Fruit fly (Drosophila melanogaster) whole organism, embryonic: ENCODE data around the gene BuGZ.

Experiments used
- Ada2b ChIP-seq: fragments of 200-800 bp; sonication (Bioruptor generic); IDR thresholded peaks from 2 replicates; pipeline ENCODE4 v1.3.6; 2022; ENCODE audit warnings: missing biosample characterization, missing genetic modification characterization
- BtbVII ChIP-seq: fragments of 200-800 bp; sonication (Bioruptor generic); optimal IDR thresholded peaks from 3 replicates; lab custom pipeline; 2017; ENCODE audit warnings: missing biosample characterization, mild to moderate bottlenecking, missing genetic modification characterization
- CG10274 ChIP-seq: fragments of 200-800 bp; sonication (Bioruptor generic); optimal IDR thresholded peaks from 3 replicates; lab custom pipeline; 2017; ENCODE audit warnings: missing biosample characterization, mild to moderate bottlenecking, missing genetic modification characterization
- CG10654 ChIP-seq: fragments of 200-800 bp; sonication (Bioruptor generic); optimal IDR thresholded peaks from 2 replicates; lab custom pipeline; 2016; ENCODE audit warnings: missing biosample characterization, missing genetic modification characterization
- CG10979 ChIP-seq: fragments of 200-800 bp; sonication (Bioruptor generic); optimal IDR thresholded peaks from 2 replicates; lab custom pipeline; 2018; ENCODE audit warnings: missing biosample characterization, mild to moderate bottlenecking, missing genetic modification characterization, moderate library complexity
- CG1832 ChIP-seq: fragments of 200-800 bp; sonication (Bioruptor generic); optimal IDR thresholded peaks from 2 replicates; lab custom pipeline; 2017; ENCODE audit warnings: missing biosample characterization, mild to moderate bottlenecking, missing genetic modification characterization, inconsistent platforms
- CG18764 ChIP-seq: fragments of 200-800 bp; sonication (Bioruptor generic); optimal IDR thresholded peaks from 3 replicates; lab custom pipeline; 2016; ENCODE audit warnings: missing biosample characterization, missing genetic modification characterization
- CG4404 ChIP-seq: fragments of 200-800 bp; sonication (Bioruptor generic); IDR thresholded peaks from 2 replicates; pipeline ENCODE4 v1.3.6; 2022; ENCODE audit warnings: missing biosample characterization, missing genetic modification characterization
- CG4730 ChIP-seq: fragments of 200-800 bp; sonication (Bioruptor generic); IDR thresholded peaks from 2 replicates; pipeline ENCODE4 v1.3.6; 2022; ENCODE audit warnings: missing biosample characterization, missing genetic modification characterization
- CG7372 ChIP-seq: fragments of 200-800 bp; sonication (Bioruptor generic); IDR thresholded peaks from 2 replicates; pipeline ENCODE4 v1.3.6; 2022; ENCODE audit warnings: missing biosample characterization, missing genetic modification characterization
- CG7987 ChIP-seq: fragments of 200-800 bp; sonication (Bioruptor generic); optimal IDR thresholded peaks from 2 replicates; lab custom pipeline; 2018; ENCODE audit warnings: missing biosample characterization, mild to moderate bottlenecking, missing genetic modification characterization, moderate library complexity
- CG8765 ChIP-seq: fragments of 200-800 bp; sonication (Bioruptor generic); IDR thresholded peaks from 2 replicates; pipeline ENCODE4 v1.3.6; 2022; ENCODE audit warnings: missing biosample characterization, missing genetic modification characterization
- CG9437 ChIP-seq: fragments of 200-800 bp; sonication (Bioruptor generic); optimal IDR thresholded peaks from 2 replicates; lab custom pipeline; 2018; ENCODE audit warnings: missing biosample characterization, mild to moderate bottlenecking, missing genetic modification characterization
- CG9817 ChIP-seq: fragments of 200-800 bp; sonication (Bioruptor generic); optimal IDR thresholded peaks from 2 replicates; lab custom pipeline; 2018; ENCODE audit warnings: missing biosample characterization, mild to moderate bottlenecking, missing genetic modification characterization, moderate library complexity
- Deaf1 ChIP-seq: fragments of 200-800 bp; optimal IDR thresholded peaks from 3 replicates; lab custom pipeline; 2019; ENCODE audit warnings: missing biosample characterization, mild to moderate bottlenecking, missing genetic modification characterization, moderate library complexity
- E2f1 ChIP-seq: fragments of 200-800 bp; sonication (Bioruptor generic); IDR thresholded peaks from 2 replicates; pipeline ENCODE4 v1.3.6; 2022; ENCODE audit warnings: missing biosample characterization, missing genetic modification characterization
- Ets65A ChIP-seq: fragments of 200-800 bp; sonication (Bioruptor generic); peaks from one replicate; lab custom pipeline; 2016; ENCODE audit warnings: missing biosample characterization, missing genetic modification characterization
- Fer2 ChIP-seq: fragments of 200-800 bp; sonication (Bioruptor generic); optimal IDR thresholded peaks from 2 replicates; lab custom pipeline; 2018; ENCODE audit warnings: missing biosample characterization, mild to moderate bottlenecking, missing genetic modification characterization, moderate library complexity
- Mes4 ChIP-seq: fragments of 200-800 bp; sonication (Bioruptor generic); optimal IDR thresholded peaks from 2 replicates; lab custom pipeline; 2016; ENCODE audit warnings: missing biosample characterization, missing genetic modification characterization
- Nf-YB ChIP-seq: fragments of 200-800 bp; sonication (Bioruptor generic); optimal IDR thresholded peaks from 3 replicates; lab custom pipeline; 2019; ENCODE audit warnings: missing biosample characterization, mild to moderate bottlenecking, missing genetic modification characterization, moderate library complexity
- Sox102F ChIP-seq: fragments of 200-800 bp; sonication (Bioruptor generic); optimal IDR thresholded peaks from 2 replicates; lab custom pipeline; 2018; ENCODE audit warnings: missing biosample characterization, mild to moderate bottlenecking, missing genetic modification characterization, moderate library complexity
- Xrp1 ChIP-seq: fragments of 200-800 bp; sonication (Bioruptor generic); IDR thresholded peaks from 2 replicates; pipeline ENCODE4 v1.3.6; 2022; ENCODE audit warnings: missing biosample characterization, missing genetic modification characterization
- ac ChIP-seq: fragments of 200-800 bp; sonication (Bioruptor generic); optimal IDR thresholded peaks from 3 replicates; lab custom pipeline; 2017; ENCODE audit warnings: missing biosample characterization, mild to moderate bottlenecking, missing genetic modification characterization
- bcd ChIP-seq: fragments of 200-800 bp; sonication (Bioruptor generic); optimal IDR thresholded peaks from 2 replicates; lab custom pipeline; 2017; ENCODE audit warnings: missing biosample characterization, mild to moderate bottlenecking, missing genetic modification characterization
- cad ChIP-seq: fragments of >200 bp; optimal IDR thresholded peaks from 2 replicates; lab custom pipeline; 2017; ENCODE audit warnings: missing biosample characterization, missing genetic modification characterization
- corto ChIP-seq: fragments of 200-800 bp; sonication (Bioruptor generic); optimal IDR thresholded peaks from 2 replicates; lab custom pipeline; 2016; ENCODE audit warnings: missing biosample characterization, mild to moderate bottlenecking, missing genetic modification characterization, moderate library complexity
- croc ChIP-seq: fragments of 200-800 bp; sonication (Bioruptor generic); conservative IDR thresholded peaks from 3 replicates; pipeline ENCODE4 v1.3.6; 2022; ENCODE audit warnings: missing biosample characterization, missing genetic modification characterization
- dati ChIP-seq: fragments of 200-800 bp; sonication (Bioruptor generic); IDR thresholded peaks from 2 replicates; pipeline ENCODE4 v1.3.6; 2022; ENCODE audit warnings: missing biosample characterization, missing genetic modification characterization
- gce ChIP-seq: fragments of 200-800 bp; sonication (Bioruptor generic); IDR thresholded peaks from 3 replicates; pipeline ENCODE4 v1.3.6; 2022; ENCODE audit warnings: missing biosample characterization, missing genetic modification characterization
- ham ChIP-seq: fragments of 200-800 bp; sonication (Bioruptor generic); IDR thresholded peaks from 2 replicates; pipeline ENCODE4 v1.3.6; 2022; ENCODE audit warnings: missing biosample characterization, missing genetic modification characterization
- her ChIP-seq: fragments of 200-800 bp; sonication (Bioruptor generic); optimal IDR thresholded peaks from 2 replicates; lab custom pipeline; 2016; ENCODE audit warnings: missing biosample characterization, missing genetic modification characterization
- ind ChIP-seq: fragments of 200-800 bp; sonication (Bioruptor generic); optimal IDR thresholded peaks from 3 replicates; lab custom pipeline; 2016; ENCODE audit warnings: missing biosample characterization, missing genetic modification characterization
- kay ChIP-seq: fragments of 200-800 bp; sonication (Bioruptor generic); optimal IDR thresholded peaks from 2 replicates; lab custom pipeline; 2016; ENCODE audit warnings: missing biosample characterization, missing genetic modification characterization
- lilli ChIP-seq: fragments of 200-800 bp; sonication (Bioruptor generic); optimal IDR thresholded peaks from 3 replicates; lab custom pipeline; 2016; ENCODE audit warnings: missing biosample characterization, missing genetic modification characterization
- lmd ChIP-seq: fragments of 200-800 bp; sonication (Bioruptor generic); IDR thresholded peaks from 2 replicates; pipeline ENCODE4 v1.3.6; 2022; ENCODE audit warnings: missing biosample characterization, missing genetic modification characterization
- maf-S ChIP-seq: fragments of 200-800 bp; sonication (Bioruptor generic); optimal IDR thresholded peaks from 2 replicates; lab custom pipeline; 2016; ENCODE audit warnings: missing biosample characterization, missing genetic modification characterization
- nerfin-1 ChIP-seq: fragments of 200-800 bp; sonication (Bioruptor generic); optimal IDR thresholded peaks from 3 replicates; lab custom pipeline; 2019; ENCODE audit warnings: missing biosample characterization, mild to moderate bottlenecking, missing genetic modification characterization, moderate library complexity
- p53 ChIP-seq: fragments of 200-800 bp; sonication (Bioruptor generic); optimal IDR thresholded peaks from 2 replicates; lab custom pipeline; 2016; ENCODE audit warnings: missing biosample characterization, missing genetic modification characterization
- pfk ChIP-seq: fragments of 200-800 bp; sonication (Bioruptor generic); optimal IDR thresholded peaks from 2 replicates; lab custom pipeline; 2018; ENCODE audit warnings: missing biosample characterization, mild to moderate bottlenecking, missing genetic modification characterization, moderate library complexity
- pita ChIP-seq: fragments of 200-800 bp; sonication (Bioruptor generic); optimal IDR thresholded peaks from 2 replicates; lab custom pipeline; 2017; ENCODE audit warnings: missing biosample characterization, mild to moderate bottlenecking, missing genetic modification characterization
- pros ChIP-seq: fragments of 200-800 bp; sonication (Bioruptor generic); optimal IDR thresholded peaks from 3 replicates; lab custom pipeline; 2019; ENCODE audit warnings: missing biosample characterization, mild to moderate bottlenecking, missing genetic modification characterization, moderate library complexity
- pzg ChIP-seq: fragments of 200-800 bp; sonication (Bioruptor generic); optimal IDR thresholded peaks from 3 replicates; lab custom pipeline; 2018; ENCODE audit warnings: missing biosample characterization, mild to moderate bottlenecking, missing genetic modification characterization, moderate library complexity
- sens-2 ChIP-seq: fragments of 200-800 bp; sonication (Bioruptor generic); IDR thresholded peaks from 2 replicates; pipeline ENCODE4 v1.3.6; 2022; ENCODE audit warnings: missing biosample characterization, missing genetic modification characterization
- sim ChIP-seq: fragments of 200-800 bp; sonication (Bioruptor generic); IDR thresholded peaks from 2 replicates; pipeline ENCODE4 v1.3.6; 2022; ENCODE audit warnings: missing biosample characterization, missing genetic modification characterization
- sima ChIP-seq: fragments of 200-800 bp; sonication (Bioruptor generic); optimal IDR thresholded peaks from 2 replicates; lab custom pipeline; 2016; ENCODE audit warnings: missing biosample characterization, missing genetic modification characterization
- so ChIP-seq: fragments of 200-800 bp; sonication (Bioruptor generic); IDR thresholded peaks from 3 replicates; pipeline ENCODE4 v1.3.6; 2022; ENCODE audit warnings: missing biosample characterization, missing genetic modification characterization
- stwl ChIP-seq: fragments of 200-800 bp; sonication (Bioruptor generic); optimal IDR thresholded peaks from 3 replicates; lab custom pipeline; 2018; ENCODE audit warnings: missing biosample characterization, mild to moderate bottlenecking, missing genetic modification characterization, moderate library complexity
- sug ChIP-seq: fragments of 200-800 bp; optimal IDR thresholded peaks from 2 replicates; lab custom pipeline; 2019; ENCODE audit warnings: missing biosample characterization, mild to moderate bottlenecking, missing genetic modification characterization, moderate library complexity
- toy ChIP-seq: fragments of 200-800 bp; sonication (Bioruptor generic); IDR thresholded peaks from 2 replicates; pipeline ENCODE4 v1.3.6; 2022; ENCODE audit warnings: missing biosample characterization, missing genetic modification characterization
- wor ChIP-seq: fragments of 200-800 bp; sonication (Bioruptor generic); IDR thresholded peaks from 2 replicates; pipeline ENCODE4 v1.3.6; 2022; ENCODE audit warnings: missing biosample characterization, missing genetic modification characterization
- zen ChIP-seq: fragments of 200-800 bp; sonication (Bioruptor generic); optimal IDR thresholded peaks from 3 replicates; lab custom pipeline; 2018; ENCODE audit warnings: missing biosample characterization, mild to moderate bottlenecking, missing genetic modification characterization, moderate library complexity

BuGZ gene

dm6 chr2L:16719643-16720515, 23.3 kb upstream of the BuGZ start, which contains the start of gene Cyt-c-p (continued):
- TF ChIP-seq Xrp1 (GFP tag; lab: Robert Waterston, UW) (no peak), lilli (GFP tag; lab: Kevin White, UChicago) (peak; percentile 38), Deaf1 (tag; lab: Kevin White, UChicago) (peak; percentile 87), CG10654 (GFP tag; lab: Kevin White, UChicago) (no peak), cad (GFP tag; lab: Kevin White, UChicago) (peak; percentile 54), CG10274 (GFP tag; lab: Kevin White, UChicago) (no peak), zen (tag; lab: Kevin White, UChicago) (peak; percentile 75), ham (GFP tag; lab: Robert Waterston, UW) (no peak), CG8765 (no peak), dati (GFP tag; lab: Robert Waterston, UW) (no peak), ind (GFP tag; lab: Kevin White, UChicago) (no peak), Fer2 (no peak), kay (GFP tag; lab: Kevin White, UChicago) (no peak), CG7372 (no peak), maf-S (GFP tag; lab: Kevin White, UChicago) (peak; percentile 0), gce (GFP tag; lab: Robert Waterston, UW) (no peak), wor (no peak), pita (GFP tag; lab: Kevin White, UChicago) (no peak), pros (GFP tag; lab: Kevin White, UChicago) (no peak), Ets65A (no peak), CG7987 (GFP tag; lab: Kevin White, UChicago) (peak; percentile 18), sima (GFP tag; lab: Kevin White, UChicago) (no peak), corto (GFP tag; lab: Kevin White, UChicago) (no peak), sim (GFP tag; lab: Robert Waterston, UW) (no peak), her (peak; percentile 11), sug (tag; lab: Kevin White, UChicago) (peak; percentile 63), CG4404 (GFP tag; lab: Robert Waterston, UW) (no peak), croc (GFP tag; lab: Robert Waterston, UW) (no peak), so (GFP tag; lab: Robert Waterston, UW) (no peak), nerfin-1 (tag; lab: Kevin White, UChicago) (peak; percentile 19), p53 (GFP tag; lab: Kevin White, UChicago) (peak; percentile 44), Mes4 (peak; percentile 7), toy (no peak), sens-2 (no peak), bcd (peak; percentile 6), CG18764 (GFP tag; lab: Kevin White, UChicago) (no peak), stwl (peak; percentile 78), Ada2b (GFP tag; lab: Robert Waterston, UW) (no peak), E2f1 (no peak), pfk (GFP tag; lab: Kevin White, UChicago) (no peak), CG9817 (tag; lab: Kevin White, UChicago) (no peak), CG1832 (GFP tag; lab: Kevin White, UChicago) (peak; percentile 22), Sox102F (GFP tag; lab: Kevin White, UChicago) (no peak), lmd (GFP tag; lab: Robert Waterston, UW) (no peak), CG10979 (tag; lab: Kevin White, UChicago) (no peak), pzg (GFP tag; lab: Kevin White, UChicago) (peak; percentile 93), CG4730 (no peak), Nf-YB (GFP tag; lab: Kevin White, UChicago) (no peak), CG9437 (peak; percentile 48), BtbVII (GFP tag; lab: Kevin White, UChicago) (peak; percentile 34), ac (GFP tag; lab: Kevin White, UChicago) (no peak)
